Fruit fly (Drosophila melanogaster): ENCODE data around the gene C3G.

Gene C3G

DNA sequence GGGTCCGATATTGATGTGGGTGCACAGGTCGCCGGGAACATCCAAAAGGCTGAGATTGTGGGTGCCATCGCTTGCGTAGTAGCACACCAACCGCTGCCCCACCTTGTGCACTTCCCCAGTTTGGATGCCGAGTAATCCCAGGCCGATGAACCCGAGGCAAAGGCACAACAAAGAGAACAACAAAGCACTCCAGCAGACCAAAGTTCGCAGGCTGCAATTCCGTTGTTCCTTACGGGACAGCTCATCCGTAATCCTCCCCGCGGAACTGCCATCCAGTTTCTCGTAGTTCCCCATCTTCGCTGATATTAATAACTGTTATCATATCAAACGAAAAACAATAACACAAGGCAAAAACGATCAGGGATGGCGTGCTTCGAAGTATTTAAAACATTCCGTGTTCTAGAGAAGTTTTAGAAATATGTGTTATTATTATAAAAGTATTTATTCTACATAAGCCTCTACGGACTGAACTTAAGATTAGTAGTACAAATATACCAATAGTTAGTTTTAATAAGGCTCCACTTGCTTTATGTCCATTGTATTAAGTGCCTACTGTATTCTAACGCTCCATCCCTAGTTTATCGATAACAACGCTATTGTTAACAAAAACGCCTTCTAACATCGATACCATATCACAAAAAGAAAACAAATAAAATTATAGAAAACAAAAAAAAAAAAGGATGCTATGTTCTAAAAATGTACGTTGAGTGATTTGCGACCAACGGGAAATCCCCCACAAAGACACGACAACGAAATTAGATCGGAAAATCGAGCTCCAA lies 46.0 kb upstream of the C3G start, which contains the start of the genes Cht11 and CG4558 (continued):
- TF ChIP-seq ase (GFP tag; IDR thresholded peaks at IDR 0.05) = peak; percentile 82
- TF ChIP-seq CG11247 (GFP tag; IDR thresholded peaks at IDR 0.05) = peak; percentile 76
- TF ChIP-seq Xbp1 (GFP tag; optimal IDR thresholded peaks at IDR 0.05) = peak; percentile 87
- TF ChIP-seq maf-S (GFP tag; optimal IDR thresholded peaks at IDR 0.05) = no peak
- peak; percentile 10 for TF ChIP-seq CG9797 (GFP tag; optimal IDR thresholded peaks at IDR 0.05)
- peak; percentile 36 to 80 for TF ChIP-seq Hr51 (GFP tag; optimal IDR thresholded peaks at IDR 0.05)
- TF ChIP-seq gce (GFP tag; IDR thresholded peaks at IDR 0.05) = 0 out of 3 replicates have a peak, but pooled peaks have one; percentile 49
- peak; percentile 63 for TF ChIP-seq HLH54F (GFP tag; optimal IDR thresholded peaks at IDR 0.05)
- TF ChIP-seq Drgx (GFP tag; IDR thresholded peaks at IDR 0.05) = peak; percentile 72; the same call in 1 of the 2 replicates
- peak; percentile 62 for TF ChIP-seq Mad (GFP tag; optimal IDR thresholded peaks at IDR 0.05)
- no peak for TF ChIP-seq pan (optimal IDR thresholded peaks at IDR 0.05)
- peak in 1 of 2 experiments; percentile 86 for TF ChIP-seq pan (GFP tag; optimal IDR thresholded peaks at IDR 0.05 in 1 of 2, IDR thresholded peaks at IDR 0.05 in 1 of 2)
- TF ChIP-seq jigr1 (GFP tag; IDR thresholded peaks at IDR 0.05) = 0 out of 3 replicates have a peak, but pooled peaks have one; percentile 29
- TF ChIP-seq CG11723 (GFP tag; optimal IDR thresholded peaks at IDR 0.05) = peak; percentile 10
- TF ChIP-seq cwo (GFP tag; optimal IDR thresholded peaks at IDR 0.05) = peak; percentile 67
- TF ChIP-seq Sry-β (GFP tag; optimal IDR thresholded peaks at IDR 0.05) = peak; percentile 4
- TF ChIP-seq pb (GFP tag; optimal IDR thresholded peaks at IDR 0.05) = no peak
- TF ChIP-seq nau (GFP tag; optimal IDR thresholded peaks at IDR 0.05) = peak; percentile 58
- peak; percentile 75 for TF ChIP-seq CG4424 (GFP tag; optimal IDR thresholded peaks at IDR 0.05)
- TF ChIP-seq CG17912 (GFP tag; optimal IDR thresholded peaks at IDR 0.05) = peak; percentile 14
- TF ChIP-seq CG2889 (GFP tag; IDR thresholded peaks at IDR 0.05) = peak; percentile 76
- no peak for TF ChIP-seq Trl (optimal IDR thresholded peaks at IDR 0.05)
- peak; percentile 64 for TF ChIP-seq Trl (GFP tag; optimal IDR thresholded peaks at IDR 0.05)
- peak; percentile 77 for TF ChIP-seq trem (tag; optimal IDR thresholded peaks at IDR 0.05)
- TF ChIP-seq CG16863 (GFP tag; optimal IDR thresholded peaks at IDR 0.05) = peak; percentile 54
- TF ChIP-seq dati (GFP tag; IDR thresholded peaks at IDR 0.05) = no peak
- no peak for TF ChIP-seq crol (GFP tag; IDR thresholded peaks at IDR 0.05)
- peak; percentile 62; the same call in 1 of the 3 replicates for TF ChIP-seq CG34224 (GFP tag; IDR thresholded peaks at IDR 0.05; ENCODE audit: partially characterized antibody)
- no peak for TF ChIP-seq bigmax (GFP tag; optimal IDR thresholded peaks at IDR 0.05)
- peak; percentile 6 for TF ChIP-seq CTCF (GFP tag; optimal IDR thresholded peaks at IDR 0.05)
- peak; percentile 49 for TF ChIP-seq CG1024 (GFP tag; IDR thresholded peaks at IDR 0.05)
- TF ChIP-seq Chrac-16 (GFP tag; optimal IDR thresholded peaks at IDR 0.05) = peak; percentile 81
- TF ChIP-seq CG13424 (tag; optimal IDR thresholded peaks at IDR 0.05) = peak; percentile 88
- peak; percentile 64 for TF ChIP-seq E2f2 (GFP tag; IDR thresholded peaks at IDR 0.05)
- TF ChIP-seq D (optimal IDR thresholded peaks at IDR 0.05) = no peak
- TF ChIP-seq D (GFP tag; optimal IDR thresholded peaks at IDR 0.05) = peak; percentile 81
- peak; percentile 72 for TF ChIP-seq Gug (GFP tag; IDR thresholded peaks at IDR 0.05)
- TF ChIP-seq usp (GFP tag; optimal IDR thresholded peaks at IDR 0.05) = no peak
- peak; percentile 32 for TF ChIP-seq CG7271 (tag; optimal IDR thresholded peaks at IDR 0.05)
- TF ChIP-seq CG9727 (GFP tag; optimal IDR thresholded peaks at IDR 0.05) = peak; percentile 76
- TF ChIP-seq sisA (GFP tag; IDR thresholded peaks at IDR 0.05) = peak; percentile 87
- peak; percentile 70 for TF ChIP-seq BEAF-32 (GFP tag; optimal IDR thresholded peaks at IDR 0.05)
- peak; percentile 96 for TF ChIP-seq CG7928 (GFP tag; optimal IDR thresholded peaks at IDR 0.05)
- TF ChIP-seq trh (GFP tag; optimal IDR thresholded peaks at IDR 0.05) = peak; percentile 13
- TF ChIP-seq toy (GFP tag; IDR thresholded peaks at IDR 0.05) = peak; percentile 30; the same call in 1 of the 2 replicates
- peak; percentile 91 for TF ChIP-seq Ptx1 (GFP tag; IDR thresholded peaks at IDR 0.05)
- no peak for TF ChIP-seq Dad (GFP tag; optimal IDR thresholded peaks at IDR 0.05)
- peak; percentile 82 for TF ChIP-seq CG18599 (GFP tag; optimal IDR thresholded peaks at IDR 0.05)
- peak; percentile 72 for TF ChIP-seq wdn (GFP tag; IDR thresholded peaks at IDR 0.05)
- peak; percentile 69 for TF ChIP-seq CG4404 (GFP tag; IDR thresholded peaks at IDR 0.05)
- peak; percentile 43 for TF ChIP-seq NC2β (GFP tag; optimal IDR thresholded peaks at IDR 0.05)

All from whole organism, embryonic.